Worm (Caenorhabditis elegans): ENCODE results near the gene F46B3.7.

- TF ChIP-seq nhr-237 (tag; optimal IDR thresholded peaks at IDR 0.05) (no peak), nhr-84 (tag; optimal IDR thresholded peaks at IDR 0.05) (no peak), nhr-85 (tag) (no peak), aha-1 (tag; optimal IDR thresholded peaks at IDR 0.05) (no peak), unc-86 (tag; optimal IDR thresholded peaks at IDR 0.05) (no peak), egl-27 (tag; optimal IDR thresholded peaks at IDR 0.05) (no peak), mdl-1 (tag; optimal IDR thresholded peaks at IDR 0.05) (no peak)
Observed at ce11 chrV:20573392-20573791, 45.1 kb downstream of the F46B3.7 start, which contains the start of gene F26F2.5.

Measured in whole organism, L1 larva.